Fruit fly (Drosophila melanogaster): Measurements from ENCODE around the gene CG4770.

The CG4770 gene

dm6 chr3R:19968695-19969094 is 50.4 kb downstream of the CG4770 start:
- TF ChIP-seq ttk (optimal IDR thresholded peaks at IDR 0.05) (no peak), psq (optimal IDR thresholded peaks at IDR 0.05) (no peak), insv (optimal IDR thresholded peaks at IDR 0.05) (no peak), Sin3A (optimal IDR thresholded peaks at IDR 0.05) (no peak), Myc (optimal IDR thresholded peaks at IDR 0.05) (no peak), h (optimal IDR thresholded peaks at IDR 0.05) (no peak)

Measured in Kc167 (cell line).